Fruit fly (Drosophila melanogaster) whole organism, embryonic: ENCODE results near the gene CG10353.

Source experiments
- Bdp1 ChIP-seq: fragments of 200-800 bp; sonication (Bioruptor generic); optimal IDR thresholded peaks from 3 replicates; lab custom pipeline; 2016; ENCODE audit warnings: missing biosample characterization, missing genetic modification characterization
- CG10147 ChIP-seq: fragments of 200-800 bp; sonication (Bioruptor generic); optimal IDR thresholded peaks from 2 replicates; lab custom pipeline; 2019; ENCODE audit warnings: missing biosample characterization, mild to moderate bottlenecking, missing genetic modification characterization, moderate library complexity
- CG1024 ChIP-seq: fragments of 200-800 bp; sonication (Bioruptor generic); IDR thresholded peaks from 2 replicates; pipeline ENCODE4 v1.3.6; 2022; ENCODE audit warnings: missing biosample characterization, missing genetic modification characterization
- CG10543 ChIP-seq: fragments of 200-800 bp; sonication (Bioruptor generic); optimal IDR thresholded peaks from 3 replicates; lab custom pipeline; 2017; ENCODE audit warnings: missing biosample characterization, mild to moderate bottlenecking, missing genetic modification characterization, moderate library complexity
- CG11695 ChIP-seq: fragments of 200-800 bp; sonication (Bioruptor generic); IDR thresholded peaks from 3 replicates; pipeline ENCODE4 v1.3.6; 2022; ENCODE audit warnings: missing biosample characterization, missing genetic modification characterization
- CG12104 ChIP-seq: fragments of 200-800 bp; sonication (Bioruptor generic); optimal IDR thresholded peaks from 3 replicates; lab custom pipeline; 2016; ENCODE audit warnings: missing biosample characterization, missing genetic modification characterization
- CG1233 ChIP-seq: fragments of 200-800 bp; sonication (Bioruptor generic); optimal IDR thresholded peaks from 4 replicates; lab custom pipeline; 2018; ENCODE audit warnings: missing biosample characterization, mild to moderate bottlenecking, missing genetic modification characterization
- CG14441 ChIP-seq: fragments of 200-800 bp; sonication (Bioruptor generic); IDR thresholded peaks from 2 replicates; pipeline ENCODE4 v1.3.6; 2022; ENCODE audit warnings: missing biosample characterization, missing genetic modification characterization
- CG14710 ChIP-seq: fragments of 200-800 bp; sonication (Bioruptor generic); optimal IDR thresholded peaks from 3 replicates; lab custom pipeline; 2019; ENCODE audit warnings: missing biosample characterization, mild to moderate bottlenecking, missing genetic modification characterization, moderate library complexity
- CG16813 ChIP-seq: fragments of 200-800 bp; sonication (Bioruptor generic); IDR thresholded peaks from 3 replicates; pipeline ENCODE4 v1.3.6; 2022; ENCODE audit warnings: missing biosample characterization, missing genetic modification characterization; ENCODE audit not compliant: partially characterized antibody
- CG17328 ChIP-seq: fragments of 200-800 bp; sonication (Bioruptor generic); IDR thresholded peaks from 2 replicates; pipeline ENCODE4 v1.3.6; 2022; ENCODE audit warnings: missing biosample characterization, missing genetic modification characterization
- CG17568 ChIP-seq: fragments of 200-800 bp; sonication (Bioruptor generic); optimal IDR thresholded peaks from 2 replicates; lab custom pipeline; 2018; ENCODE audit warnings: missing biosample characterization, mild to moderate bottlenecking, missing genetic modification characterization, moderate library complexity
- CG1832 ChIP-seq: fragments of 200-800 bp; sonication (Bioruptor generic); optimal IDR thresholded peaks from 2 replicates; lab custom pipeline; 2017; ENCODE audit warnings: missing biosample characterization, mild to moderate bottlenecking, missing genetic modification characterization, inconsistent platforms
- CG31388 ChIP-seq: fragments of 200-800 bp; sonication (Bioruptor generic); optimal IDR thresholded peaks from 2 replicates; lab custom pipeline; 2016; ENCODE audit warnings: missing biosample characterization, missing genetic modification characterization
- CG3407 ChIP-seq: fragments of 200-800 bp; sonication (Bioruptor generic); optimal IDR thresholded peaks from 2 replicates; lab custom pipeline; 2018; ENCODE audit warnings: missing biosample characterization, mild to moderate bottlenecking, missing genetic modification characterization
- CG5953 ChIP-seq: fragments of 200-800 bp; sonication (Bioruptor generic); IDR thresholded peaks from 2 replicates; pipeline ENCODE4 v1.3.6; 2022; ENCODE audit warnings: missing biosample characterization, missing genetic modification characterization
- CG7786 ChIP-seq: fragments of 200-800 bp; sonication (Bioruptor generic); optimal IDR thresholded peaks from 2 replicates; lab custom pipeline; 2016; ENCODE audit warnings: missing biosample characterization, missing genetic modification characterization
- CG7987 ChIP-seq: fragments of 200-800 bp; sonication (Bioruptor generic); optimal IDR thresholded peaks from 2 replicates; lab custom pipeline; 2018; ENCODE audit warnings: missing biosample characterization, mild to moderate bottlenecking, missing genetic modification characterization, moderate library complexity
- Chrac-16 ChIP-seq: fragments of 200-800 bp; sonication (Bioruptor generic); optimal IDR thresholded peaks from 3 replicates; lab custom pipeline; 2016; ENCODE audit warnings: missing biosample characterization, missing genetic modification characterization
- Dfd ChIP-seq, 2 experiments: fragments of >200 bp; optimal IDR thresholded peaks; 2 replicates each; lab custom pipeline; 2017; ENCODE audit warnings: missing biosample characterization in 2 of 2, missing genetic modification characterization in 2 of 2
- Dip3 ChIP-seq: fragments of 200-800 bp; sonication (Bioruptor generic); optimal IDR thresholded peaks from 3 replicates; lab custom pipeline; 2016; ENCODE audit warnings: missing biosample characterization, missing genetic modification characterization
- Fer2 ChIP-seq: fragments of 200-800 bp; sonication (Bioruptor generic); optimal IDR thresholded peaks from 2 replicates; lab custom pipeline; 2018; ENCODE audit warnings: missing biosample characterization, mild to moderate bottlenecking, missing genetic modification characterization, moderate library complexity
- Hr51 ChIP-seq, 2 experiments: fragments of 200-800 bp; sonication (Bioruptor generic); optimal IDR thresholded peaks; 2 replicates in 1 of 2; 3 replicates in 1 of 2; lab custom pipeline; 2016 to 2018; ENCODE audit warnings: missing biosample characterization in 2 of 2, missing genetic modification characterization in 2 of 2, mild to moderate bottlenecking in 1 of 2, moderate library complexity in 1 of 2
- Lhr ChIP-seq: fragments of 200-800 bp; sonication (Bioruptor generic); optimal IDR thresholded peaks from 3 replicates; lab custom pipeline; 2017; ENCODE audit warnings: mild to moderate bottlenecking, missing biosample characterization, missing genetic modification reagents, missing genetic modification characterization
- MTF-1 ChIP-seq: fragments of 200-800 bp; sonication (Bioruptor generic); optimal IDR thresholded peaks from 2 replicates; lab custom pipeline; 2018; ENCODE audit warnings: missing biosample characterization, mild to moderate bottlenecking, missing genetic modification characterization, borderline replicate concordance
- Mad ChIP-seq: fragments of 200-800 bp; sonication (Bioruptor generic); optimal IDR thresholded peaks from 2 replicates; lab custom pipeline; 2016; ENCODE audit warnings: missing biosample characterization, missing genetic modification characterization
- NFAT ChIP-seq: fragments of 200-800 bp; sonication (Bioruptor generic); IDR thresholded peaks from 2 replicates; pipeline ENCODE4 v1.3.6; 2022; ENCODE audit warnings: missing biosample characterization, missing genetic modification characterization
- Rx ChIP-seq: fragments of 200-800 bp; sonication (Bioruptor generic); IDR thresholded peaks from 2 replicates; pipeline ENCODE4 v1.3.6; 2022; ENCODE audit warnings: missing biosample characterization, missing genetic modification characterization
- Side ChIP-seq: fragments of 200-800 bp; sonication (Bioruptor generic); optimal IDR thresholded peaks from 2 replicates; lab custom pipeline; 2016; ENCODE audit warnings: missing biosample characterization, missing genetic modification characterization
- Xbp1 ChIP-seq: fragments of 200-800 bp; sonication (Bioruptor generic); optimal IDR thresholded peaks from 3 replicates; lab custom pipeline; 2016; ENCODE audit warnings: missing biosample characterization, mild to moderate bottlenecking, missing genetic modification characterization
- abd-A ChIP-seq: fragments of 200-800 bp; sonication (Bioruptor generic); optimal IDR thresholded peaks from 3 replicates; lab custom pipeline; 2019; ENCODE audit warnings: missing biosample characterization, mild to moderate bottlenecking, missing genetic modification characterization, moderate library complexity
- ap ChIP-seq: fragments of 200-800 bp; sonication (Bioruptor generic); IDR thresholded peaks from 2 replicates; pipeline ENCODE4 v1.3.6; 2022; ENCODE audit warnings: missing biosample characterization, missing genetic modification characterization
- bsh ChIP-seq, 2 experiments: fragments of 200-800 bp; sonication (Bioruptor generic); optimal IDR thresholded peaks; 2 replicates each; lab custom pipeline; 2017 to 2018; ENCODE audit warnings: mild to moderate bottlenecking in 2 of 2, missing biosample characterization in 2 of 2, missing genetic modification characterization in 2 of 2, moderate library complexity in 1 of 2
- da ChIP-seq: fragments of 200-800 bp; sonication (Bioruptor generic); optimal IDR thresholded peaks from 2 replicates; lab custom pipeline; 2016; ENCODE audit warnings: missing biosample characterization, missing genetic modification characterization
- dimm ChIP-seq: fragments of 200-800 bp; sonication (Bioruptor generic); IDR thresholded peaks from 2 replicates; pipeline ENCODE4 v1.3.6; 2022; ENCODE audit warnings: missing biosample characterization, missing genetic modification characterization
- ems ChIP-seq: fragments of 200-800 bp; sonication (Bioruptor generic); optimal IDR thresholded peaks from 3 replicates; lab custom pipeline; 2016; ENCODE audit warnings: missing biosample characterization, missing genetic modification characterization
- eyg ChIP-seq: fragments of 200-800 bp; sonication (Bioruptor generic); optimal IDR thresholded peaks from 3 replicates; lab custom pipeline; 2016; ENCODE audit warnings: missing biosample characterization, missing genetic modification characterization
- fd96Cb ChIP-seq: fragments of 200-800 bp; sonication (Bioruptor generic); optimal IDR thresholded peaks from 2 replicates; lab custom pipeline; 2018; ENCODE audit warnings: missing biosample characterization, mild to moderate bottlenecking, missing genetic modification characterization, moderate library complexity
- fru ChIP-seq: fragments of >200 bp; optimal IDR thresholded peaks from 2 replicates; lab custom pipeline; 2017
- gro ChIP-seq: fragments of 200-800 bp; sonication (Bioruptor generic); optimal IDR thresholded peaks from 2 replicates; lab custom pipeline; 2016; ENCODE audit warnings: missing biosample characterization, missing genetic modification characterization
- jumu ChIP-seq: fragments of 200-800 bp; sonication (Bioruptor generic); optimal IDR thresholded peaks from 3 replicates; lab custom pipeline; 2016; ENCODE audit warnings: missing biosample characterization, missing genetic modification characterization
- ken ChIP-seq: fragments of 200-800 bp; sonication (Bioruptor generic); IDR thresholded peaks from 3 replicates; pipeline ENCODE4 v1.3.6; 2022; ENCODE audit warnings: missing biosample characterization, missing genetic modification characterization
- lbe ChIP-seq: fragments of 200-800 bp; sonication (Bioruptor generic); optimal IDR thresholded peaks from 2 replicates; lab custom pipeline; 2016; ENCODE audit warnings: missing biosample characterization, mild to moderate bottlenecking, missing genetic modification characterization
- lov ChIP-seq, 2 experiments: fragments of 200-800 bp in 1 of 2; fragments of >200 bp in 1 of 2; sonication (Bioruptor generic) in 1 of 2; IDR thresholded peaks in 1 of 2; optimal IDR thresholded peaks in 1 of 2; 2 replicates in 1 of 2; 3 replicates in 1 of 2; pipeline versions ENCODE4 v1.3.6 to Lab custom; 2017 to 2022; ENCODE audit warnings: missing biosample characterization in 1 of 2, missing genetic modification characterization in 1 of 2
- maf-S ChIP-seq: fragments of 200-800 bp; sonication (Bioruptor generic); optimal IDR thresholded peaks from 2 replicates; lab custom pipeline; 2016; ENCODE audit warnings: missing biosample characterization, missing genetic modification characterization
- onecut ChIP-seq: fragments of 200-800 bp; sonication (Bioruptor generic); IDR thresholded peaks from 2 replicates; pipeline ENCODE4 v1.3.6; 2022; ENCODE audit warnings: missing biosample characterization, missing genetic modification characterization
- otp ChIP-seq: fragments of 200-800 bp; sonication (Bioruptor generic); IDR thresholded peaks from 3 replicates; pipeline ENCODE4, ENCODE4 v1.3.6; 2022; ENCODE audit warnings: missing biosample characterization, missing genetic modification characterization
- pho ChIP-seq: fragments of 200-800 bp; sonication (Bioruptor generic); optimal IDR thresholded peaks from 2 replicates; lab custom pipeline; 2016; ENCODE audit warnings: missing biosample characterization, missing genetic modification characterization
- rib ChIP-seq: fragments of 200-800 bp; sonication (Bioruptor generic); IDR thresholded peaks from 2 replicates; pipeline ENCODE4 v1.3.6; 2022; ENCODE audit warnings: missing biosample characterization, missing genetic modification characterization
- sd ChIP-seq: fragments of 200-800 bp; sonication (Bioruptor generic); optimal IDR thresholded peaks from 3 replicates; lab custom pipeline; 2018; ENCODE audit warnings: missing biosample characterization, mild to moderate bottlenecking, missing genetic modification characterization, moderate library complexity
- sisA ChIP-seq: fragments of 200-800 bp; sonication (Bioruptor generic); IDR thresholded peaks from 2 replicates; pipeline ENCODE4 v1.3.6; 2022; ENCODE audit warnings: missing biosample characterization, missing genetic modification characterization
- trem ChIP-seq: fragments of 200-800 bp; optimal IDR thresholded peaks from 3 replicates; lab custom pipeline; 2019; ENCODE audit warnings: missing biosample characterization, mild to moderate bottlenecking, missing genetic modification characterization, moderate library complexity

CG10353 gene

DNA sequence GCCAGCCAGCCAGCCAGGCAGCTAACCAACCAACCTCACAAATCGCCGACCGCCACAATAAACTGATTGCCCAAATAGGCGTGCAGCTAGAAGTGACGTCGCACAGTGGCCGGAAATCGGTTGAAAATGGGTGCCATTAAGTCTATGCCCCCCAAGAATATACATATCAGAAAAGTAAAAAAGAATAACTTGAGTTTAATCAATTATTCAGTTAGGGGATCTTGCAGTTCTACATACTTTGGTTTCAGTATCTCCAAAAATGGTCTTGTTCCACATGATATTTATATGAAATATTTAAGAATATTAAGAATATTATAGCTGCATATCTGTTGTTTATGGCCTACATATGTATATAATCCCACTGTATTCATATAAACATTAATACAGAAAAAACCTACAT lies 1.6 kb downstream of the CG10353 start (continued):
- TF ChIP-seq Xbp1 (GFP tag; lab: Kevin White, UChicago) (peak; percentile 33), MTF-1 (GFP tag; lab: Kevin White, UChicago) (peak; percentile 8), da (no peak), CG5953 (GFP tag; lab: Robert Waterston, UW) (no peak), CG7987 (GFP tag; lab: Kevin White, UChicago) (no peak), CG7786 (no peak), sisA (GFP tag; lab: Robert Waterston, UW) (no peak), CG3407 (GFP tag; lab: Kevin White, UChicago) (peak; percentile 0), rib (GFP tag; lab: Robert Waterston, UW) (no peak), fd96Cb (tag; lab: Kevin White, UChicago) (peak; percentile 18), CG1024 (no peak), Hr51 (GFP tag; optimal IDR thresholded peaks at IDR 0.05; lab: Kevin White, UChicago) (peak in 1 of 2 experiments; percentile 69), CG1233 (GFP tag; lab: Kevin White, UChicago) (no peak), Side (no peak), dimm (no peak), maf-S (GFP tag; lab: Kevin White, UChicago) (no peak), CG14441 (GFP tag; lab: Robert Waterston, UW) (no peak), lov (optimal IDR thresholded peaks at IDR 0.05; lab: Kevin White, UChicago) (no peak), lov (GFP tag; IDR thresholded peaks at IDR 0.05; lab: Robert Waterston, UW) (no peak), CG11695 (GFP tag; lab: Robert Waterston, UW) (peak; percentile 19; the same call in 1 of the 3 replicates), trem (tag; lab: Kevin White, UChicago) (no peak), ken (no peak), Mad (no peak), Bdp1 (GFP tag; lab: Kevin White, UChicago) (no peak), Lhr (GFP tag; lab: Kevin White, UChicago) (no peak), ap (no peak), lbe (GFP tag; lab: Kevin White, UChicago) (no peak), Rx (GFP tag; lab: Robert Waterston, UW) (no peak), Dip3 (peak; percentile 10), CG12104 (GFP tag; lab: Kevin White, UChicago) (peak; percentile 29), CG17568 (GFP tag; lab: Kevin White, UChicago) (no peak), jumu (GFP tag; lab: Kevin White, UChicago) (no peak), fru (lab: Kevin White, UChicago) (no peak), Chrac-16 (GFP tag; lab: Kevin White, UChicago) (peak; percentile 15), gro (GFP tag; lab: Kevin White, UChicago) (no peak), Fer2 (tag; lab: Kevin White, UChicago) (peak; percentile 27), CG31388 (GFP tag; lab: Kevin White, UChicago) (no peak), CG1832 (GFP tag; lab: Kevin White, UChicago) (no peak), CG10147 (GFP tag; lab: Kevin White, UChicago) (no peak), pho (GFP tag; lab: Kevin White, UChicago) (no peak), NFAT (GFP tag; lab: Robert Waterston, UW) (no peak), CG10543 (GFP tag; lab: Kevin White, UChicago) (peak; percentile 76), eyg (no peak), otp (GFP tag; lab: Robert Waterston, UW) (no peak), CG17328 (GFP tag; lab: Robert Waterston, UW) (no peak), bsh (GFP tag; optimal IDR thresholded peaks at IDR 0.05; lab: Kevin White, UChicago) (peak in 1 of 2 experiments; percentile 31), sd (peak; percentile 20), ems (GFP tag; lab: Kevin White, UChicago) (no peak), onecut (no peak), CG14710 (no peak), Dfd (GFP tag; optimal IDR thresholded peaks at IDR 0.05; lab: Kevin White, UChicago) (no peak), abd-A (tag; lab: Kevin White, UChicago) (no peak), CG16813 (GFP tag; lab: Robert Waterston, UW) (no peak)
